Fruit fly (Drosophila melanogaster) whole organism, embryonic: ENCODE measurements around the gene CG7276.

Experiments used
- CG10274 ChIP-seq: fragments of 200-800 bp; sonication (Bioruptor generic); optimal IDR thresholded peaks from 3 replicates; lab custom pipeline; 2017; ENCODE audit warnings: missing biosample characterization, mild to moderate bottlenecking, missing genetic modification characterization
- CG10321 ChIP-seq: fragments of 200-800 bp; sonication (Bioruptor generic); IDR thresholded peaks from 2 replicates; pipeline ENCODE4 v1.3.6; 2022; ENCODE audit warnings: missing biosample characterization, missing genetic modification characterization
- CG10366 ChIP-seq: fragments of 200-800 bp; sonication (Bioruptor generic); IDR thresholded peaks from 2 replicates; pipeline ENCODE4 v1.3.6; 2022; ENCODE audit warnings: missing biosample characterization, missing genetic modification characterization
- CG10543 ChIP-seq: fragments of 200-800 bp; sonication (Bioruptor generic); optimal IDR thresholded peaks from 3 replicates; lab custom pipeline; 2017; ENCODE audit warnings: missing biosample characterization, mild to moderate bottlenecking, missing genetic modification characterization, moderate library complexity
- CG11247 ChIP-seq: fragments of 200-800 bp; sonication (Bioruptor generic); IDR thresholded peaks from 2 replicates; pipeline ENCODE4 v1.3.6; 2022; ENCODE audit warnings: missing biosample characterization, missing genetic modification characterization
- CG12236 ChIP-seq: fragments of 200-800 bp; sonication (Bioruptor generic); optimal IDR thresholded peaks from 2 replicates; lab custom pipeline; 2016; ENCODE audit warnings: missing biosample characterization, missing genetic modification characterization
- CG13296 ChIP-seq: fragments of 200-800 bp; sonication (Bioruptor generic); optimal IDR thresholded peaks from 3 replicates; lab custom pipeline; 2018; ENCODE audit warnings: missing biosample characterization, mild to moderate bottlenecking, missing genetic modification characterization
- CG17361 ChIP-seq: fragments of 200-800 bp; sonication (Bioruptor generic); IDR thresholded peaks from 3 replicates; pipeline ENCODE4 v1.3.6; 2022; ENCODE audit warnings: missing biosample characterization, missing genetic modification characterization
- CG17568 ChIP-seq: fragments of 200-800 bp; sonication (Bioruptor generic); optimal IDR thresholded peaks from 2 replicates; lab custom pipeline; 2018; ENCODE audit warnings: missing biosample characterization, mild to moderate bottlenecking, missing genetic modification characterization, moderate library complexity
- CG1832 ChIP-seq: fragments of 200-800 bp; sonication (Bioruptor generic); optimal IDR thresholded peaks from 2 replicates; lab custom pipeline; 2017; ENCODE audit warnings: missing biosample characterization, mild to moderate bottlenecking, missing genetic modification characterization, inconsistent platforms
- CG18476 ChIP-seq: fragments of 200-800 bp; sonication (Bioruptor generic); optimal IDR thresholded peaks from 2 replicates; lab custom pipeline; 2016; ENCODE audit warnings: missing biosample characterization, mild to moderate bottlenecking, missing genetic modification characterization
- CG2129 ChIP-seq: fragments of 200-800 bp; sonication (Bioruptor generic); IDR thresholded peaks from 2 replicates; pipeline ENCODE4 v1.3.6; 2022; ENCODE audit warnings: missing biosample characterization, missing genetic modification characterization; ENCODE audit not compliant: partially characterized antibody
- CG2199 ChIP-seq: fragments of 200-800 bp; sonication (Bioruptor generic); IDR thresholded peaks from 3 replicates; pipeline ENCODE4 v1.3.6; 2022; ENCODE audit warnings: missing biosample characterization, missing genetic modification characterization
- CG2712 ChIP-seq: fragments of 200-800 bp; optimal IDR thresholded peaks from 3 replicates; lab custom pipeline; 2019; ENCODE audit warnings: missing biosample characterization, mild to moderate bottlenecking, missing genetic modification characterization, moderate library complexity
- CG2889 ChIP-seq: fragments of 200-800 bp; sonication (Bioruptor generic); IDR thresholded peaks from 3 replicates; pipeline ENCODE4 v1.3.6; 2022; ENCODE audit warnings: missing biosample characterization, missing genetic modification characterization
- CG31441 ChIP-seq: fragments of 200-800 bp; sonication (Bioruptor generic); IDR thresholded peaks from 2 replicates; pipeline ENCODE4 v1.3.6; 2022; ENCODE audit warnings: missing biosample characterization, missing genetic modification characterization
- CG5180 ChIP-seq: fragments of 200-800 bp; sonication (Bioruptor generic); optimal IDR thresholded peaks from 3 replicates; lab custom pipeline; 2017; ENCODE audit warnings: missing biosample characterization, missing genetic modification characterization, mild to moderate bottlenecking, moderate library complexity, missing genetic modification reagents
- CG6689 ChIP-seq: fragments of 200-800 bp; sonication (Bioruptor generic); IDR thresholded peaks from 2 replicates; pipeline ENCODE4 v1.3.6; 2022; ENCODE audit warnings: missing biosample characterization, missing genetic modification characterization
- CG7556 ChIP-seq: fragments of 200-800 bp; sonication (Bioruptor generic); optimal IDR thresholded peaks from 2 replicates; lab custom pipeline; 2017; ENCODE audit warnings: missing biosample characterization, mild to moderate bottlenecking, missing genetic modification characterization
- CrebB ChIP-seq: fragments of 200-800 bp; sonication (Bioruptor generic); optimal IDR thresholded peaks from 3 replicates; lab custom pipeline; 2018; ENCODE audit warnings: missing biosample characterization, mild to moderate bottlenecking, missing genetic modification characterization
- Doc3 ChIP-seq: fragments of 200-800 bp; sonication (Bioruptor generic); IDR thresholded peaks from 3 replicates; pipeline ENCODE4 v1.3.6; 2022; ENCODE audit warnings: missing biosample characterization, missing genetic modification characterization; ENCODE audit not compliant: partially characterized antibody
- Gsc ChIP-seq: fragments of 200-800 bp; sonication (Bioruptor generic); IDR thresholded peaks from 2 replicates; pipeline ENCODE4 v1.3.6; 2022; ENCODE audit warnings: missing biosample characterization, missing genetic modification characterization
- Hmr ChIP-seq: fragments of 200-800 bp; sonication (Bioruptor generic); optimal IDR thresholded peaks from 3 replicates; lab custom pipeline; 2017; ENCODE audit warnings: mild to moderate bottlenecking, missing biosample characterization, missing genetic modification reagents, missing genetic modification characterization
- NK7.1 ChIP-seq: fragments of 200-800 bp; sonication (Bioruptor generic); optimal IDR thresholded peaks from 3 replicates; lab custom pipeline; 2016; ENCODE audit warnings: missing biosample characterization, missing genetic modification characterization
- Nf-YA ChIP-seq: fragments of 200-800 bp; sonication (Bioruptor generic); IDR thresholded peaks from 2 replicates; pipeline ENCODE4 v1.3.6; 2022; ENCODE audit warnings: missing biosample characterization, missing genetic modification characterization
- Nf-YB ChIP-seq: fragments of 200-800 bp; sonication (Bioruptor generic); optimal IDR thresholded peaks from 3 replicates; lab custom pipeline; 2019; ENCODE audit warnings: missing biosample characterization, mild to moderate bottlenecking, missing genetic modification characterization, moderate library complexity
- Xbp1 ChIP-seq: fragments of 200-800 bp; sonication (Bioruptor generic); optimal IDR thresholded peaks from 3 replicates; lab custom pipeline; 2016; ENCODE audit warnings: missing biosample characterization, mild to moderate bottlenecking, missing genetic modification characterization
- bowl ChIP-seq: fragments of 200-800 bp; sonication (Bioruptor generic); IDR thresholded peaks from 2 replicates; pipeline ENCODE4 v1.3.6; 2022; ENCODE audit warnings: missing biosample characterization, missing genetic modification characterization
- cato ChIP-seq: fragments of 200-800 bp; sonication (Bioruptor generic); optimal IDR thresholded peaks from 2 replicates; lab custom pipeline; 2016; ENCODE audit warnings: missing biosample characterization, missing genetic modification characterization, borderline replicate concordance
- dati ChIP-seq: fragments of 200-800 bp; sonication (Bioruptor generic); IDR thresholded peaks from 2 replicates; pipeline ENCODE4 v1.3.6; 2022; ENCODE audit warnings: missing biosample characterization, missing genetic modification characterization
- dmrt99B ChIP-seq: fragments of 200-800 bp; sonication (Bioruptor generic); optimal IDR thresholded peaks from 2 replicates; lab custom pipeline; 2018; ENCODE audit warnings: missing biosample characterization, mild to moderate bottlenecking, missing genetic modification characterization, moderate library complexity
- emc ChIP-seq: fragments of 200-800 bp; sonication (Bioruptor generic); optimal IDR thresholded peaks from 2 replicates; lab custom pipeline; 2016; ENCODE audit warnings: missing biosample characterization, missing genetic modification characterization
- exex ChIP-seq: fragments of 200-800 bp; sonication (Bioruptor generic); optimal IDR thresholded peaks from 4 replicates; lab custom pipeline; 2018; ENCODE audit warnings: missing biosample characterization, mild to moderate bottlenecking, missing genetic modification characterization, moderate library complexity
- fu2 ChIP-seq: fragments of 200-800 bp; sonication (Bioruptor generic); optimal IDR thresholded peaks from 2 replicates; lab custom pipeline; 2016; ENCODE audit warnings: missing biosample characterization, missing genetic modification characterization
- hb ChIP-seq: fragments of 200-800 bp; sonication (Bioruptor generic); IDR thresholded peaks from 3 replicates; pipeline ENCODE4 v1.3.6; 2022; ENCODE audit warnings: missing biosample characterization, missing genetic modification characterization; ENCODE audit not compliant: partially characterized antibody
- hbn ChIP-seq: fragments of 200-800 bp; sonication (Bioruptor generic); IDR thresholded peaks from 2 replicates; pipeline ENCODE4 v1.3.6; 2022; ENCODE audit warnings: missing biosample characterization, missing genetic modification characterization; ENCODE audit not compliant: partially characterized antibody
- her ChIP-seq: fragments of 200-800 bp; sonication (Bioruptor generic); optimal IDR thresholded peaks from 2 replicates; lab custom pipeline; 2016; ENCODE audit warnings: missing biosample characterization, missing genetic modification characterization
- lola ChIP-seq, 3 experiments: fragments of >200 bp in 2 of 3; fragments of 200-800 bp in 1 of 3; sonication (Bioruptor generic) in 1 of 3; optimal IDR thresholded peaks; 2 replicates each; lab custom pipeline; 2017 to 2019; ENCODE audit warnings: missing biosample characterization in 3 of 3, missing genetic modification characterization in 3 of 3, mild to moderate bottlenecking in 1 of 3, moderate library complexity in 1 of 3
- nerfin-1 ChIP-seq: fragments of 200-800 bp; sonication (Bioruptor generic); optimal IDR thresholded peaks from 3 replicates; lab custom pipeline; 2019; ENCODE audit warnings: missing biosample characterization, mild to moderate bottlenecking, missing genetic modification characterization, moderate library complexity
- nom ChIP-seq: fragments of 200-800 bp; sonication (Bioruptor generic); optimal IDR thresholded peaks from 2 replicates; lab custom pipeline; 2017; ENCODE audit warnings: missing biosample characterization, missing genetic modification characterization, mild to moderate bottlenecking, moderate library complexity, missing genetic modification reagents
- pros ChIP-seq: fragments of 200-800 bp; sonication (Bioruptor generic); optimal IDR thresholded peaks from 3 replicates; lab custom pipeline; 2019; ENCODE audit warnings: missing biosample characterization, mild to moderate bottlenecking, missing genetic modification characterization, moderate library complexity
- row ChIP-seq: fragments of 200-800 bp; sonication (Bioruptor generic); IDR thresholded peaks from 3 replicates; pipeline ENCODE4 v1.3.6; 2022; ENCODE audit warnings: missing biosample characterization, missing genetic modification characterization
- run ChIP-seq: fragments of 200-800 bp; sonication (Bioruptor generic); optimal IDR thresholded peaks from 3 replicates; lab custom pipeline; 2018; ENCODE audit warnings: missing biosample characterization, mild to moderate bottlenecking, missing genetic modification characterization
- slou ChIP-seq: fragments of 200-800 bp; sonication (Bioruptor generic); optimal IDR thresholded peaks from 3 replicates; lab custom pipeline; 2016; ENCODE audit warnings: missing biosample characterization, missing genetic modification characterization
- slp2 ChIP-seq: fragments of 200-800 bp; sonication (Bioruptor generic); optimal IDR thresholded peaks from 2 replicates; lab custom pipeline; 2016; ENCODE audit warnings: missing biosample characterization, missing genetic modification characterization
- trh ChIP-seq: fragments of 200-800 bp; sonication (Bioruptor generic); optimal IDR thresholded peaks from 2 replicates; lab custom pipeline; 2016; ENCODE audit warnings: missing biosample characterization, missing genetic modification characterization
- ttk ChIP-seq: fragments of 200-800 bp; sonication (Bioruptor generic); IDR thresholded peaks from 2 replicates; pipeline ENCODE4 v2.1.2; 2022; ENCODE audit warnings: missing biosample characterization, missing genetic modification characterization
- zfh2 ChIP-seq: fragments of 200-800 bp; sonication (Bioruptor generic); optimal IDR thresholded peaks from 2 replicates; lab custom pipeline; 2016; ENCODE audit warnings: missing biosample characterization, missing genetic modification characterization

CG7276 gene

DNA sequence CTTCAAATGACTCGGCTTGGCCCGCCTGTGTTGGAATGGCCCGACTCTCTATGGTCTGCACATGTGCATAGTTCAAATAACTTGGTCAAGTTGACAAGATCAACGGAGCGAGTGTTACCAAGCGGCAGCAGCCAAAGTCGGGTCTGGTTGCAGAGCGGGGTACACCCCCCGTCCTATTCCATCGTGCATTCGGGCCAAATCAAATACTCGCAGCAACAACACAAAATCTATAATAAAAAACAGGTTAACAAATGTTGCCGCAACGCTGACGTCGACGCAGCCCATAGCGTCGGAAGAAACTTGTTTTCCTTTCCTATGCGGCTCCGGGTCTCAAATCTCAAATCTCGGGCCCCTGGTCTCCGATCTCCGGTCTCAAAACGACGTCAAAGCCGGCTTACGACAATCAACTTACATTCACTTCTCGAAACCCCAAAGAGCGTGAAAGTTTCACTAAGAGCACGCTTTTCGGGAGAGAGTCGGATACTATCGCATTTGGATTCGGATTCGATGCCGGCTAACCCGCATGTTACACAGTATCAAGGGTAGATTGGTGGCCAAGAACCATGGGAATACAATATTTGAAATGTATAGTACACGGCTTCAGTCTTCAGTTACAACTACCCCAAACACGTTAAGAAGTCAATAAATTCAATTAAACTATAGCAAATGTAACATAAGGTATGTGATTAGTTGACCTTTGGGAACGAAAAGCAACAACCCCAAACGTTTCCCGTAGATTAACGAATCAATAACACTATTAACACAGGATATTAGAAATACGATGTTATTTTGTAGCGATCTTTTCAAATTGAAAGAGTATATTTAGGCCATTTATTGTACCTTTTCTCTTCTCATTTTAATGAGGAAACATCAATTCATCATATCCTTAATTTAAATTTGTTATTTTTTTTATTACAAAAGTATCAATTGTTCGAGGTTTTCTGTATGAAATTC is 36.5 kb downstream of the CG7276 start (continued):
- TF ChIP-seq dmrt99B (tag; lab: Kevin White, UChicago) (peak; percentile 63), CrebB (tag; lab: Kevin White, UChicago) (no peak), CG12236 (GFP tag; lab: Kevin White, UChicago) (peak; percentile 5), her (GFP tag; lab: Kevin White, UChicago) (no peak), Xbp1 (GFP tag; lab: Kevin White, UChicago) (peak; percentile 72), NK7.1 (GFP tag; lab: Kevin White, UChicago) (no peak), nom (GFP tag; lab: Kevin White, UChicago) (no peak), CG18476 (peak; percentile 46), pros (GFP tag; lab: Kevin White, UChicago) (peak; percentile 18), run (no peak), CG5180 (GFP tag; lab: Kevin White, UChicago) (peak; percentile 6), CG6689 (peak; percentile 42; the same call in 1 of the 2 replicates), fu2 (peak; percentile 16), CG31441 (peak; percentile 59; the same call in 1 of the 2 replicates), CG17361 (GFP tag; lab: Robert Waterston, UW) (peak; percentile 90), slou (GFP tag; lab: Kevin White, UChicago) (peak; percentile 28), Doc3 (GFP tag; lab: Robert Waterston, UW) (no peak), exex (peak; percentile 3), CG2889 (GFP tag; lab: Robert Waterston, UW) (no peak), nerfin-1 (tag; lab: Kevin White, UChicago) (peak; percentile 53), CG1832 (GFP tag; lab: Kevin White, UChicago) (no peak), emc (no peak), CG10366 (GFP tag; lab: Robert Waterston, UW) (peak; percentile 51), CG13296 (GFP tag; lab: Kevin White, UChicago) (no peak), Nf-YA (no peak), zfh2 (GFP tag; lab: Kevin White, UChicago) (peak; percentile 59), lola (GFP tag; optimal IDR thresholded peaks at IDR 0.05; lab: Kevin White, UChicago) (peak in 1 of 3 experiments; percentile 83), CG17568 (GFP tag; lab: Kevin White, UChicago) (no peak), dati (no peak), Hmr (peak; percentile 79), CG7556 (peak; percentile 92), Gsc (GFP tag; lab: Robert Waterston, UW) (no peak), CG10543 (GFP tag; lab: Kevin White, UChicago) (no peak), row (peak; percentile 91), CG10321 (no peak), ttk (GFP tag; lab: Robert Waterston, UW) (no peak), hb (GFP tag; lab: Robert Waterston, UW) (no peak), bowl (no peak), CG10274 (GFP tag; lab: Kevin White, UChicago) (peak; percentile 43), CG2129 (GFP tag; lab: Robert Waterston, UW) (no peak), hbn (GFP tag; lab: Robert Waterston, UW) (no peak), cato (GFP tag; lab: Kevin White, UChicago) (peak; percentile 45), slp2 (peak; percentile 41), CG2712 (tag; lab: Kevin White, UChicago) (peak; percentile 63), trh (no peak), CG11247 (no peak), Nf-YB (GFP tag; lab: Kevin White, UChicago) (peak; percentile 62), CG2199 (GFP tag; lab: Robert Waterston, UW) (peak; percentile 10; the same call in 1 of the 3 replicates)
